Worm (Caenorhabditis elegans): ENCODE results near the gene F28A12.10.

- TF ChIP-seq nhr-12 (tag; optimal IDR thresholded peaks at IDR 0.05) (no peak), ZK546.5 (tag; optimal IDR thresholded peaks at IDR 0.05) (no peak), tbx-2 (tag; optimal IDR thresholded peaks at IDR 0.05) (no peak), ceh-9 (tag; optimal IDR thresholded peaks at IDR 0.05) (no peak), snpc-4 (tag; optimal IDR thresholded peaks at IDR 0.05) (no peak), unc-62 (GFP tag; optimal IDR thresholded peaks at IDR 0.05) (no peak), jun-1 (tag; optimal IDR thresholded peaks at IDR 0.05) (peak; percentile 4), ama-1 (optimal IDR thresholded peaks at IDR 0.05) (no peak), nhr-11 (tag; optimal IDR thresholded peaks at IDR 0.05) (no peak), nhr-77 (tag; optimal IDR thresholded peaks at IDR 0.05) (no peak), nhr-23 (tag; optimal IDR thresholded peaks at IDR 0.05) (no peak), lin-15B (tag; optimal IDR thresholded peaks at IDR 0.05) (no peak)
These were observed 34.3 kb downstream of the F28A12.10 start, which contains the start of gene F41E6.5 for ce11 chrV:8603272-8603671.
